Worm (Caenorhabditis elegans): ENCODE measurements around the gene delm-1.

ce11 chrIV:9146819-9147518, 11.7 kb upstream of the delm-1 start, which contains the start of the genes rpb-12 and aly-2:
- TF ChIP-seq pha-4 (tag; optimal IDR thresholded peaks at IDR 0.05) (no peak), ztf-18 (tag; optimal IDR thresholded peaks at IDR 0.05) (no peak), ets-4 (GFP tag; optimal IDR thresholded peaks at IDR 0.05) (no peak), lir-1 (GFP tag; conservative IDR thresholded peaks at IDR 0.05) (peak; percentile 65; the same call in 1 of the 2 replicates), F39B2.1 (GFP tag; IDR thresholded peaks at IDR 0.05) (no peak), unc-62 (GFP tag; optimal IDR thresholded peaks at IDR 0.05) (no peak), Y79H2A.3 (GFP tag; conservative IDR thresholded peaks at IDR 0.05) (0 out of 2 replicates have a peak, but pooled peaks have one; percentile 23), ceh-100 (GFP tag; IDR thresholded peaks at IDR 0.05) (no peak), fkh-3 (tag; optimal IDR thresholded peaks at IDR 0.05) (no peak), unc-130 (GFP tag; optimal IDR thresholded peaks at IDR 0.05) (peak; percentile 65), lin-26 (GFP tag; IDR thresholded peaks at IDR 0.05) (no peak), ccch-3 (GFP tag; optimal IDR thresholded peaks at IDR 0.05) (no peak), attf-3 (GFP tag; conservative IDR thresholded peaks at IDR 0.05) (peak; percentile 100), hmg-20 (GFP tag; IDR thresholded peaks at IDR 0.05) (no peak)

Data from whole organism, young adult.